Fruit fly (Drosophila melanogaster) whole organism, embryonic: ENCODE results near the gene trx.

Experiments used
- ATbp ChIP-seq: fragments of 200-800 bp; sonication (Bioruptor generic); optimal IDR thresholded peaks from 2 replicates; lab custom pipeline; 2017; ENCODE audit warnings: missing biosample characterization, mild to moderate bottlenecking, missing genetic modification characterization, missing genetic modification reagents
- Abd-B ChIP-seq: fragments of 200-800 bp; sonication (Bioruptor generic); optimal IDR thresholded peaks from 2 replicates; lab custom pipeline; 2018; ENCODE audit warnings: missing biosample characterization, mild to moderate bottlenecking, missing genetic modification characterization, moderate library complexity
- B-H2 ChIP-seq: fragments of 200-800 bp; sonication (Bioruptor generic); optimal IDR thresholded peaks from 2 replicates; lab custom pipeline; 2018; ENCODE audit warnings: missing biosample characterization, mild to moderate bottlenecking, missing genetic modification characterization
- BEAF-32 ChIP-seq: fragments of 200-800 bp; sonication (Bioruptor generic); optimal IDR thresholded peaks from 3 replicates; lab custom pipeline; 2017; ENCODE audit warnings: missing biosample characterization, missing genetic modification characterization, mild to moderate bottlenecking, moderate library complexity, missing genetic modification reagents
- CG10274 ChIP-seq: fragments of 200-800 bp; sonication (Bioruptor generic); optimal IDR thresholded peaks from 3 replicates; lab custom pipeline; 2017; ENCODE audit warnings: missing biosample characterization, mild to moderate bottlenecking, missing genetic modification characterization
- CG10565 ChIP-seq: fragments of 200-800 bp; sonication (Bioruptor generic); optimal IDR thresholded peaks from 3 replicates; lab custom pipeline; 2016; ENCODE audit warnings: missing biosample characterization, mild to moderate bottlenecking, missing genetic modification characterization
- CG14667 ChIP-seq: fragments of 200-800 bp; sonication (Bioruptor generic); IDR thresholded peaks from 2 replicates; pipeline ENCODE4 v1.3.6; 2022; ENCODE audit warnings: missing biosample characterization, missing genetic modification characterization
- CG17385 ChIP-seq: fragments of 200-800 bp; sonication (Bioruptor generic); optimal IDR thresholded peaks from 3 replicates; lab custom pipeline; 2018; ENCODE audit warnings: missing biosample characterization, mild to moderate bottlenecking, missing genetic modification characterization
- CG17912 ChIP-seq: fragments of 200-800 bp; sonication (Bioruptor generic); optimal IDR thresholded peaks from 2 replicates; lab custom pipeline; 2018; ENCODE audit warnings: missing biosample characterization, mild to moderate bottlenecking, missing genetic modification characterization
- CG18619 ChIP-seq: fragments of 200-800 bp; sonication (Bioruptor generic); optimal IDR thresholded peaks from 3 replicates; lab custom pipeline; 2017; ENCODE audit warnings: missing biosample characterization, mild to moderate bottlenecking, missing genetic modification characterization
- CG34224 ChIP-seq: fragments of 200-800 bp; sonication (Bioruptor generic); IDR thresholded peaks from 3 replicates; pipeline ENCODE4 v1.3.6; 2022; ENCODE audit warnings: missing biosample characterization, missing genetic modification characterization; ENCODE audit not compliant: partially characterized antibody
- CG4328 ChIP-seq: fragments of 200-800 bp; sonication (Bioruptor generic); optimal IDR thresholded peaks from 3 replicates; lab custom pipeline; 2017; ENCODE audit warnings: missing biosample characterization, missing genetic modification reagents, missing genetic modification characterization
- CG43689 ChIP-seq: fragments of 200-800 bp; sonication (Bioruptor generic); IDR thresholded peaks from 2 replicates; pipeline ENCODE4 v1.3.6; 2022; ENCODE audit warnings: missing biosample characterization, missing genetic modification characterization
- CG4730 ChIP-seq: fragments of 200-800 bp; sonication (Bioruptor generic); IDR thresholded peaks from 2 replicates; pipeline ENCODE4 v1.3.6; 2022; ENCODE audit warnings: missing biosample characterization, missing genetic modification characterization
- CG9727 ChIP-seq: fragments of 200-800 bp; sonication (Bioruptor generic); optimal IDR thresholded peaks from 3 replicates; lab custom pipeline; 2017; ENCODE audit warnings: missing biosample characterization, mild to moderate bottlenecking, missing genetic modification characterization
- Deaf1 ChIP-seq: fragments of 200-800 bp; optimal IDR thresholded peaks from 3 replicates; lab custom pipeline; 2019; ENCODE audit warnings: missing biosample characterization, mild to moderate bottlenecking, missing genetic modification characterization, moderate library complexity
- Dek ChIP-seq: fragments of 200-800 bp; sonication (Bioruptor generic); optimal IDR thresholded peaks from 3 replicates; lab custom pipeline; 2019; ENCODE audit warnings: missing biosample characterization, mild to moderate bottlenecking, missing genetic modification characterization, moderate library complexity
- Dp ChIP-seq: fragments of 200-800 bp; sonication (Bioruptor generic); optimal IDR thresholded peaks from 2 replicates; lab custom pipeline; 2018; ENCODE audit warnings: missing biosample characterization, mild to moderate bottlenecking, missing genetic modification characterization, moderate library complexity
- Eip74EF ChIP-seq, 2 experiments: fragments of 200-800 bp in 1 of 2; fragments of >200 bp in 1 of 2; sonication (Bioruptor generic) in 1 of 2; optimal IDR thresholded peaks; 2 replicates each; lab custom pipeline; 2017 to 2019; ENCODE audit warnings: missing biosample characterization in 2 of 2, missing genetic modification characterization in 2 of 2, mild to moderate bottlenecking in 1 of 2, moderate library complexity in 1 of 2
- Ets97D ChIP-seq: fragments of 200-800 bp; sonication (Bioruptor generic); optimal IDR thresholded peaks from 3 replicates; lab custom pipeline; 2016; ENCODE audit warnings: missing biosample characterization, missing genetic modification characterization
- Fer2 ChIP-seq: fragments of 200-800 bp; sonication (Bioruptor generic); optimal IDR thresholded peaks from 2 replicates; lab custom pipeline; 2018; ENCODE audit warnings: missing biosample characterization, mild to moderate bottlenecking, missing genetic modification characterization, moderate library complexity
- Hr3 ChIP-seq: fragments of 200-800 bp; sonication (Bioruptor generic); optimal IDR thresholded peaks from 3 replicates; lab custom pipeline; 2016; ENCODE audit warnings: missing biosample characterization, missing genetic modification characterization
- Hr51 ChIP-seq, 2 experiments: fragments of 200-800 bp; sonication (Bioruptor generic); optimal IDR thresholded peaks; 2 replicates in 1 of 2; 3 replicates in 1 of 2; lab custom pipeline; 2016 to 2018; ENCODE audit warnings: missing biosample characterization in 2 of 2, missing genetic modification characterization in 2 of 2, mild to moderate bottlenecking in 1 of 2, moderate library complexity in 1 of 2
- Hsf ChIP-seq: fragments of 200-800 bp; sonication (Bioruptor generic); optimal IDR thresholded peaks from 3 replicates; lab custom pipeline; 2016; ENCODE audit warnings: missing biosample characterization, missing genetic modification characterization
- Jarid2 ChIP-seq: fragments of 200-800 bp; sonication (Bioruptor generic); optimal IDR thresholded peaks from 3 replicates; lab custom pipeline; 2017; ENCODE audit warnings: mild to moderate bottlenecking, missing biosample characterization, missing genetic modification reagents, missing genetic modification characterization
- Neu2 ChIP-seq: fragments of 200-800 bp; sonication (Bioruptor generic); optimal IDR thresholded peaks from 3 replicates; lab custom pipeline; 2016; ENCODE audit warnings: missing biosample characterization, missing genetic modification characterization, borderline replicate concordance
- Nf-YC ChIP-seq: fragments of 200-800 bp; optimal IDR thresholded peaks from 3 replicates; lab custom pipeline; 2019; ENCODE audit warnings: missing biosample characterization, mild to moderate bottlenecking, missing genetic modification characterization, moderate library complexity
- NfI ChIP-seq: fragments of 200-800 bp; sonication (Bioruptor generic); optimal IDR thresholded peaks from 3 replicates; lab custom pipeline; 2018; ENCODE audit warnings: missing biosample characterization, mild to moderate bottlenecking, missing genetic modification characterization, moderate library complexity
- Oaz ChIP-seq: fragments of 200-800 bp; sonication (Bioruptor generic); IDR thresholded peaks from 2 replicates; pipeline ENCODE4 v1.3.6; 2022; ENCODE audit warnings: missing biosample characterization, missing genetic modification characterization
- Six4 ChIP-seq: fragments of 200-800 bp; sonication (Bioruptor generic); optimal IDR thresholded peaks from 2 replicates; lab custom pipeline; 2016; ENCODE audit warnings: missing biosample characterization, missing genetic modification characterization
- Sry-β ChIP-seq: fragments of 200-800 bp; sonication (Bioruptor generic); optimal IDR thresholded peaks from 2 replicates; lab custom pipeline; 2018; ENCODE audit warnings: missing biosample characterization, mild to moderate bottlenecking, missing genetic modification characterization, moderate library complexity
- Sry-δ ChIP-seq: fragments of 200-800 bp; sonication (Bioruptor generic); optimal IDR thresholded peaks from 2 replicates; lab custom pipeline; 2016; ENCODE audit warnings: missing biosample characterization, missing genetic modification characterization
- YL-1 ChIP-seq: fragments of 200-800 bp; sonication (Bioruptor generic); optimal IDR thresholded peaks from 3 replicates; lab custom pipeline; 2017; ENCODE audit warnings: missing biosample characterization, mild to moderate bottlenecking, missing genetic modification characterization
- ara ChIP-seq: fragments of 200-800 bp; sonication (Bioruptor generic); IDR thresholded peaks from 2 replicates; pipeline ENCODE4 v1.3.6; 2022; ENCODE audit warnings: missing biosample characterization, missing genetic modification characterization
- chif ChIP-seq, 2 experiments: fragments of 200-800 bp; sonication (Bioruptor generic); optimal IDR thresholded peaks; 3 replicates each; lab custom pipeline; 2016; ENCODE audit warnings: missing biosample characterization in 2 of 2, missing genetic modification characterization in 2 of 2
- exex ChIP-seq: fragments of 200-800 bp; sonication (Bioruptor generic); optimal IDR thresholded peaks from 4 replicates; lab custom pipeline; 2018; ENCODE audit warnings: missing biosample characterization, mild to moderate bottlenecking, missing genetic modification characterization, moderate library complexity
- jing ChIP-seq: fragments of 200-800 bp; sonication (Bioruptor generic); optimal IDR thresholded peaks from 2 replicates; lab custom pipeline; 2018; ENCODE audit warnings: missing biosample characterization, mild to moderate bottlenecking, missing genetic modification characterization
- klu ChIP-seq: fragments of 200-800 bp; sonication (Bioruptor generic); IDR thresholded peaks from 2 replicates; pipeline ENCODE4 v1.3.6; 2022; ENCODE audit warnings: missing biosample characterization, missing genetic modification characterization
- mld ChIP-seq: fragments of 200-800 bp; sonication (Bioruptor generic); IDR thresholded peaks from 3 replicates; pipeline ENCODE4 v1.3.6; 2022; ENCODE audit warnings: missing biosample characterization, missing genetic modification characterization; ENCODE audit not compliant: partially characterized antibody
- nerfin-1 ChIP-seq: fragments of 200-800 bp; sonication (Bioruptor generic); optimal IDR thresholded peaks from 3 replicates; lab custom pipeline; 2019; ENCODE audit warnings: missing biosample characterization, mild to moderate bottlenecking, missing genetic modification characterization, moderate library complexity
- nerfin-2 ChIP-seq: fragments of 200-800 bp; sonication (Bioruptor generic); IDR thresholded peaks from 2 replicates; pipeline ENCODE4 v1.3.6; 2022; ENCODE audit warnings: missing biosample characterization, missing genetic modification characterization; ENCODE audit not compliant: partially characterized antibody
- pb ChIP-seq: fragments of 200-800 bp; sonication (Bioruptor generic); optimal IDR thresholded peaks from 3 replicates; lab custom pipeline; 2016; ENCODE audit warnings: missing biosample characterization, missing genetic modification characterization
- repo ChIP-seq: fragments of 200-800 bp; sonication (Bioruptor generic); optimal IDR thresholded peaks from 2 replicates; lab custom pipeline; 2016; ENCODE audit warnings: missing biosample characterization, missing genetic modification characterization
- run ChIP-seq: fragments of 200-800 bp; sonication (Bioruptor generic); optimal IDR thresholded peaks from 3 replicates; lab custom pipeline; 2018; ENCODE audit warnings: missing biosample characterization, mild to moderate bottlenecking, missing genetic modification characterization
- sima ChIP-seq: fragments of 200-800 bp; sonication (Bioruptor generic); optimal IDR thresholded peaks from 2 replicates; lab custom pipeline; 2016; ENCODE audit warnings: missing biosample characterization, missing genetic modification characterization
- so ChIP-seq: fragments of 200-800 bp; sonication (Bioruptor generic); IDR thresholded peaks from 3 replicates; pipeline ENCODE4 v1.3.6; 2022; ENCODE audit warnings: missing biosample characterization, missing genetic modification characterization
- trem ChIP-seq: fragments of 200-800 bp; optimal IDR thresholded peaks from 3 replicates; lab custom pipeline; 2019; ENCODE audit warnings: missing biosample characterization, mild to moderate bottlenecking, missing genetic modification characterization, moderate library complexity
- zen ChIP-seq: fragments of 200-800 bp; sonication (Bioruptor generic); optimal IDR thresholded peaks from 3 replicates; lab custom pipeline; 2018; ENCODE audit warnings: missing biosample characterization, mild to moderate bottlenecking, missing genetic modification characterization, moderate library complexity

Gene trx

DNA sequence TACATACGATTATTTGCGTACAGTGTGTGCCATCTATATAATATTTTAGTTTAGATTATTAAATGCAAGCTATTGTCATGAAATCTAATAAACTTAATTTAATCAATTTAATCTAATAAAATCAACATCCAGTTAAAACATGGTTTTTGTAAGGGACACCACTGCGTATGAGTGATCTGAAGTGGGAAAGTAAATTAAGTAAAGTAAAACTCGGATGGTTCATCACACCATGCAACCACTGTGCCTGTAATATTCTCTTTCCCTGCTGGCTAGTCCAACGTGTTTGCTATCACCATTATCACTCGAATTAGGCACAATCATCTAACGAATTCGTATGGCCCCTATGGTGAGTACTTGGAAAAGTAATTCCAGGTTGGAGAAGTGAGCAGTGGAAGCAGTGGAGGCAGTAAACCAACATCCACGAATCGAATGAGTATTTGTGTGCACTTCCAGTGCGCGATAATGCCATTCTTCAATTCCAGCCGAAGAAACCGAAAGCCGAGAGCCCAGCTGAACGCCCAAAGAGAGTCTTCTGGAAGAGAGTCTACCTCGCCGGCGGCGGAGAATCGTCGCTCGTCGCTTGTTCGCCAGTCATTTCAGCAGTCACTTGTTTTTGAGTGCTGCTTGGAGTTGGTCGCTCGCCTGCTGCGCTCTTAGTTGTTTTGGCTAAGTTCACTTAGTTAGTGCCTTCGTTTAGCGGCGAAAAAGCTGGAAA lies 2.1 kb upstream of the trx start, which contains the start of gene red (continued):
- TF ChIP-seq Fer2 (tag; lab: Kevin White, UChicago): peak; percentile 59
- TF ChIP-seq Sry-δ: no peak
- no peak for TF ChIP-seq sima (GFP tag; lab: Kevin White, UChicago)
- TF ChIP-seq Sry-β (GFP tag; lab: Kevin White, UChicago): no peak
- TF ChIP-seq CG4328 (GFP tag; lab: Kevin White, UChicago): no peak
- TF ChIP-seq jing (GFP tag; lab: Kevin White, UChicago): peak; percentile 23
- peak; percentile 11; the same call in 1 of the 2 replicates for TF ChIP-seq CG43689 (GFP tag; lab: Robert Waterston, UW)
- TF ChIP-seq BEAF-32 (GFP tag; lab: Kevin White, UChicago): no peak
- TF ChIP-seq Hr3: peak; percentile 64
- TF ChIP-seq Eip74EF (GFP tag; optimal IDR thresholded peaks at IDR 0.05; lab: Kevin White, UChicago): peak in 1 of 2 experiments; percentile 56
- TF ChIP-seq ara (GFP tag; lab: Robert Waterston, UW): peak; percentile 66
- TF ChIP-seq B-H2 (GFP tag; lab: Kevin White, UChicago): peak; percentile 16
- peak; percentile 86 for TF ChIP-seq Deaf1 (tag; lab: Kevin White, UChicago)
- TF ChIP-seq CG17912: no peak
- TF ChIP-seq CG34224: peak; percentile 10; the same call in 1 of the 3 replicates
- TF ChIP-seq CG10274 (GFP tag; lab: Kevin White, UChicago): peak; percentile 68
- TF ChIP-seq klu (GFP tag; lab: Robert Waterston, UW): no peak
- TF ChIP-seq NfI (GFP tag; lab: Kevin White, UChicago): peak; percentile 78
- peak; percentile 0 for TF ChIP-seq Ets97D (GFP tag; lab: Kevin White, UChicago)
- TF ChIP-seq ATbp (GFP tag; lab: Kevin White, UChicago): peak; percentile 63
- no peak for TF ChIP-seq Oaz (GFP tag; lab: Robert Waterston, UW)
- peak; percentile 96 for TF ChIP-seq exex
- TF ChIP-seq Hr51 (GFP tag; optimal IDR thresholded peaks at IDR 0.05; lab: Kevin White, UChicago): peak; percentile 47 to 84
- TF ChIP-seq Jarid2 (GFP tag; lab: Kevin White, UChicago): peak; percentile 82
- TF ChIP-seq chif (GFP tag; optimal IDR thresholded peaks at IDR 0.05; lab: Kevin White, UChicago): peak; percentile 43 to 45
- no peak for TF ChIP-seq Neu2 (GFP tag; lab: Kevin White, UChicago)
- peak; percentile 62 for TF ChIP-seq Dek (tag; lab: Kevin White, UChicago)
- peak; percentile 37 for TF ChIP-seq YL-1 (GFP tag; lab: Kevin White, UChicago)
- peak; percentile 55 for TF ChIP-seq nerfin-1 (tag; lab: Kevin White, UChicago)
- TF ChIP-seq Hsf: peak; percentile 62
- TF ChIP-seq zen (tag; lab: Kevin White, UChicago): no peak
- TF ChIP-seq CG10565 (GFP tag; lab: Kevin White, UChicago): no peak
- TF ChIP-seq CG14667 (GFP tag; lab: Robert Waterston, UW): peak; percentile 35; the same call in 1 of the 2 replicates
- no peak for TF ChIP-seq so
- TF ChIP-seq CG9727 (GFP tag; lab: Kevin White, UChicago): peak; percentile 70
- peak; percentile 32 for TF ChIP-seq run
- TF ChIP-seq Abd-B (GFP tag; lab: Kevin White, UChicago): peak; percentile 54
- TF ChIP-seq Nf-YC: peak; percentile 29
- TF ChIP-seq Dp (GFP tag; lab: Kevin White, UChicago): no peak
- TF ChIP-seq mld (GFP tag; lab: Robert Waterston, UW): no peak
- TF ChIP-seq Six4: peak; percentile 65
- TF ChIP-seq CG4730 (GFP tag; lab: Robert Waterston, UW): 0 out of 2 replicates have a peak, but pooled peaks have one; percentile 37
- no peak for TF ChIP-seq pb (GFP tag; lab: Kevin White, UChicago)
- TF ChIP-seq CG17385 (GFP tag; lab: Kevin White, UChicago): peak; percentile 77
- no peak for TF ChIP-seq repo (GFP tag; lab: Kevin White, UChicago)
- peak; percentile 53 for TF ChIP-seq trem (tag; lab: Kevin White, UChicago)
- no peak for TF ChIP-seq nerfin-2 (GFP tag; lab: Robert Waterston, UW)
- peak; percentile 78 for TF ChIP-seq CG18619 (GFP tag; lab: Kevin White, UChicago)
